Worm (Caenorhabditis elegans) whole organism, young adult: ENCODE data around the gene K10D11.2.

Source experiments
- T07F8.4 ChIP-seq: sonication (generic microtip); optimal IDR thresholded peaks from 2 replicates; lab custom pipeline; 2016; ENCODE audit warnings: mild to moderate bottlenecking, missing genetic modification characterization, moderate library complexity, missing compliant biosample characterization
- T26A5.8 ChIP-seq: sonication (generic microtip); optimal IDR thresholded peaks from 2 replicates; lab custom pipeline; 2016; ENCODE audit warnings: missing genetic modification characterization, missing compliant biosample characterization
- cebp-1 ChIP-seq, 2 experiments: fragments of 200-800 bp in 1 of 2; sonication (Bioruptor generic) in 1 of 2; sonication (generic microtip) in 1 of 2; IDR thresholded peaks in 1 of 2; optimal IDR thresholded peaks in 1 of 2; 2 replicates each; pipeline versions ENCODE4 v1.3.6 to Lab custom; 2017 to 2022; ENCODE audit warnings: missing compliant biosample characterization in 2 of 2, missing genetic modification characterization in 2 of 2, mild to moderate bottlenecking in 1 of 2, missing genetic modification reagents in 1 of 2, moderate library complexity in 1 of 2
- hlh-12 ChIP-seq: sonication (generic microtip); optimal IDR thresholded peaks from 2 replicates; lab custom pipeline; 2016; ENCODE audit warnings: missing genetic modification characterization, missing compliant biosample characterization
- hmg-20 ChIP-seq: fragments of 200-800 bp; sonication (Bioruptor generic); IDR thresholded peaks from 2 replicates; pipeline ENCODE4 v1.3.6; 2022; ENCODE audit warnings: missing genetic modification reagents, missing genetic modification characterization, missing compliant biosample characterization
- unc-130 ChIP-seq: sonication (generic microtip); optimal IDR thresholded peaks from 2 replicates; lab custom pipeline; 2016; ENCODE audit warnings: missing genetic modification reagents, missing genetic modification characterization, missing compliant biosample characterization

ce11 chrIV:12994376-12994775, 15.6 kb downstream of the K10D11.2 start, which contains the start of gene K10D11.4:
- TF ChIP-seq hmg-20 (GFP tag; lab: Robert Waterston, UW) (no peak), hlh-12 (tag; lab: Kevin White, UChicago) (no peak), unc-130 (GFP tag; lab: Kevin White, UChicago) (no peak), T26A5.8 (no peak), cebp-1 (GFP tag; IDR thresholded peaks at IDR 0.05; lab: Robert Waterston, UW) (no peak), cebp-1 (tag; optimal IDR thresholded peaks at IDR 0.05; lab: Kevin White, UChicago) (no peak), T07F8.4 (tag; lab: Kevin White, UChicago) (no peak)
